Worm (Caenorhabditis elegans): ENCODE results near the gene fbxb-16.

fbxb-16 gene

ce11 chrII:1618948-1619347, 32.8 kb downstream of the fbxb-16 start, which contains the start of gene fbxa-166:
Gene fbxa-166, minus strand, starts transcription at chrII:1619048.
- no peak for TF ChIP-seq pha-4 (tag; optimal IDR thresholded peaks at IDR 0.05)
- TF ChIP-seq fkh-10 (GFP tag; optimal IDR thresholded peaks at IDR 0.05), result no peak
- TF ChIP-seq elt-2 (tag; optimal IDR thresholded peaks at IDR 0.05), result no peak
- TF ChIP-seq unc-39 (tag; optimal IDR thresholded peaks at IDR 0.05), result no peak
- TF ChIP-seq lsy-12 (tag; optimal IDR thresholded peaks at IDR 0.05), result no peak
- TF ChIP-seq daf-12 (tag; optimal IDR thresholded peaks at IDR 0.05), result no peak
- TF ChIP-seq ztf-4 (tag; optimal IDR thresholded peaks at IDR 0.05), result no peak
- no peak for TF ChIP-seq unc-62 (GFP tag; optimal IDR thresholded peaks at IDR 0.05)
- no peak for TF ChIP-seq nhr-67 (tag; optimal IDR thresholded peaks at IDR 0.05)
- TF ChIP-seq elt-3 (tag; optimal IDR thresholded peaks at IDR 0.05), result no peak
- TF ChIP-seq pqm-1 (tag; optimal IDR thresholded peaks at IDR 0.05), result no peak
- TF ChIP-seq nhr-43 (tag; optimal IDR thresholded peaks at IDR 0.05; ENCODE audit: poor library complexity, severe bottlenecking), result no peak
- TF ChIP-seq tbx-2 (tag; optimal IDR thresholded peaks at IDR 0.05), result no peak
- TF ChIP-seq egl-27 (tag; optimal IDR thresholded peaks at IDR 0.05), result no peak

- TF ChIP-seq elt-3 (tag; optimal IDR thresholded peaks at IDR 0.05) (no peak), ama-1 (optimal IDR thresholded peaks at IDR 0.05) (no peak), egl-27 (tag; optimal IDR thresholded peaks at IDR 0.05) (no peak), R02D3.7 (tag; optimal IDR thresholded peaks at IDR 0.05) (no peak), egl-5 (tag; optimal IDR thresholded peaks at IDR 0.05) (no peak), ceh-9 (tag; optimal IDR thresholded peaks at IDR 0.05) (no peak), elt-2 (tag; optimal IDR thresholded peaks at IDR 0.05) (no peak), zag-1 (tag; optimal IDR thresholded peaks at IDR 0.05) (no peak), snpc-4 (tag; optimal IDR thresholded peaks at IDR 0.05) (no peak), hmg-11 (tag; optimal IDR thresholded peaks at IDR 0.05) (no peak), pha-4 (tag; optimal IDR thresholded peaks at IDR 0.05) (no peak), pqm-1 (tag; optimal IDR thresholded peaks at IDR 0.05) (no peak), jun-1 (tag; optimal IDR thresholded peaks at IDR 0.05) (no peak)
Measured at ce11 chrII:1616382-1616781, 35.3 kb downstream of the fbxb-16 start, which contains the start of gene fbxa-165. Gene fbxa-165, minus strand, starts transcription at chrII:1616482.

- TF ChIP-seq nhr-28 (tag; optimal IDR thresholded peaks at IDR 0.05), result no peak
- no peak for TF ChIP-seq unc-39 (tag; optimal IDR thresholded peaks at IDR 0.05)
- peak; percentile 11 for TF ChIP-seq pha-4 (tag; optimal IDR thresholded peaks at IDR 0.05)
- TF ChIP-seq elt-2 (tag; optimal IDR thresholded peaks at IDR 0.05), result peak; percentile 32
Measured at ce11 chrII:1613972-1614371, 37.7 kb downstream of the fbxb-16 start, which contains the start of gene fbxa-164. Gene fbxa-164, minus strand, starts transcription at chrII:1614072.

DNA sequence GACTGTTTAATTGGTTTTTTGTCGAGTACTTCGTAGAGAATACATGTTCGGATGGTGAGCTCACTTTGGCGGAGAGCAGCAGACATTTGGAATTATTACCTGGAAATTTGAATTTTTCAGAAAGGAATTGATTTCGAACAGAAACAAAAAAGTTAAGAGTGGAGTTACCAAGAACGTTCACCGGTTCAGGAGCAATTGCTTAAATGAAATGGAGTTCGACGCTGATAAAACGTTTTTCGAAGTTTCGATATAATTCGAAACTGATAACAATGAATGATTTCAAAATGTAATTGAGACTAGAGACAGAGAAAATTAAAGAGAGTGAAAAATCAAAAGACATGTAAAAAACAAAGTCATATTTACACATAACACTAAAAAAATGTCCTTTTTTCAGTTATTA, 41.1 kb downstream of the fbxb-16 start, which contains the start of gene fbxa-163:
Gene fbxa-163 (minus strand): TSS at position 101 of the 400 bp plus-strand sequence.
- TF ChIP-seq elt-2 (tag; optimal IDR thresholded peaks at IDR 0.05), result peak; percentile 5
- TF ChIP-seq lin-39 (tag; optimal IDR thresholded peaks at IDR 0.05), result no peak

DNA sequence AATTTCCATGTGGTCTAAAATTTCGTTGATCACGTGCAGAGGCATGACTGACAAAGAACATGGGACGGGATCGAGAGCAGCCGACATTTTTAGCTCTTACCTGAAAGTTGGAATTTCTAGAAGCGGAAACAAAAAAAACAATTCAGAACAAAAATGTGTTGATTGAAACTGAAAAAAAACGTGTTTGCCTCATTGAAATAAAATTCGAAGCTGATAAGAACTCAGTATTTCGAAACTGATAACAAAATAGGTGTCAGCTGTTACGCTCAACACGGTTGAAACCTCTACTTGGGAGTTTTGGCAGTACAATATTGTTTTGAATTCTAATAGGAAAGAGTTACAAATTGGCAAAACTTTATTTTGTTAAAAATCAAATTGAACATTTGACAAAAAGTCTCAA, 42.8 kb downstream of the fbxb-16 start:
- TF ChIP-seq pha-4 (tag; optimal IDR thresholded peaks at IDR 0.05), result peak; percentile 34
- no peak for TF ChIP-seq mml-1 (tag; optimal IDR thresholded peaks at IDR 0.05)
- TF ChIP-seq fos-1 (tag; optimal IDR thresholded peaks at IDR 0.05), result no peak
- TF ChIP-seq nhr-11 (tag; optimal IDR thresholded peaks at IDR 0.05), result no peak
- no peak for TF ChIP-seq tbx-2 (tag; optimal IDR thresholded peaks at IDR 0.05)
- peak; percentile 88 for TF ChIP-seq elt-2 (tag; optimal IDR thresholded peaks at IDR 0.05)
- no peak for TF ChIP-seq elt-3 (tag; optimal IDR thresholded peaks at IDR 0.05)
- TF ChIP-seq unc-62 (GFP tag; optimal IDR thresholded peaks at IDR 0.05), result no peak
- peak; percentile 6 for TF ChIP-seq jun-1 (tag; optimal IDR thresholded peaks at IDR 0.05)
- no peak for TF ChIP-seq nhr-12 (tag; optimal IDR thresholded peaks at IDR 0.05)
- no peak for TF ChIP-seq ceh-16 (tag; optimal IDR thresholded peaks at IDR 0.05)
- TF ChIP-seq pqm-1 (tag; optimal IDR thresholded peaks at IDR 0.05), result peak; percentile 14
- no peak for TF ChIP-seq elt-1 (tag; optimal IDR thresholded peaks at IDR 0.05)

DNA sequence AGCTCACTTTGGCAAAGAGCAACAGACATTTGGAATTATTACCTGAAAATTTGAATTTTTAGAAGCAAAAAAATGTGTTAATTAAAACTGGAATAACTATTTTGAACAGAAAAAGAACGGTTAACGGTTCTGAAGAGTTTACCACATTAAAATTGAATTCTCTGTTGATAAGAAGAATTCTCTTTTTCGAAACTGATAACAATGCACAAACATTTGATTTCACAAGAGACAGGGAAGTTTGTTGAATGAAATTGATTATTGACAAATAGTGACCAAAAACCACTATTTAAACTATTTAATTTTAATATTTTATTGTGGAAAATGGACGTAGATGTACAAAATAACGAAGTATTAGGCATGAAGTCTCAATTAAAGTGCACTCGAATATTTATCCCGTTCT, 44.1 kb downstream of the fbxb-16 start:
- TF ChIP-seq tbx-2 (tag; optimal IDR thresholded peaks at IDR 0.05), result no peak
- TF ChIP-seq R02D3.7 (tag; optimal IDR thresholded peaks at IDR 0.05), result no peak
- TF ChIP-seq pha-4 (tag; optimal IDR thresholded peaks at IDR 0.05), result peak; percentile 67
- no peak for TF ChIP-seq ceh-16 (tag; optimal IDR thresholded peaks at IDR 0.05)
- peak; percentile 19 for TF ChIP-seq pqm-1 (tag; optimal IDR thresholded peaks at IDR 0.05)
- no peak for TF ChIP-seq nhr-43 (tag; optimal IDR thresholded peaks at IDR 0.05; ENCODE audit: poor library complexity, severe bottlenecking)
- peak; percentile 82 for TF ChIP-seq elt-2 (tag; optimal IDR thresholded peaks at IDR 0.05)
- TF ChIP-seq ztf-4 (tag; optimal IDR thresholded peaks at IDR 0.05), result no peak

All from whole organism, L3 larva.